Worm (Caenorhabditis elegans) whole organism, dauer: Measurements from ENCODE around the gene clec-139.

Experiments
- unc-62 ChIP-seq: sonication (generic microtip); optimal IDR thresholded peaks from 2 replicates; lab custom pipeline; 2017; ENCODE audit warnings: missing biosample characterization, missing genetic modification reagents, missing genetic modification characterization

clec-139 gene

ce11 chrII:4621650-4622049 is at the start of gene clec-139:
Gene clec-139, minus strand, starts transcription at chrII:4621750.
- no peak for TF ChIP-seq unc-62

ce11 chrII:4667572-4667971 is 46.0 kb upstream of the clec-139 start, which contains the start of gene fut-5:
Gene fut-5, minus strand, starts transcription at chrII:4667672.
- TF ChIP-seq unc-62: no peak

ce11 chrII:4665359-4665758 is 43.8 kb upstream of the clec-139 start, which contains the start of gene T05A7.11:
Gene T05A7.11, minus strand, starts transcription at chrII:4665459.
- no peak for TF ChIP-seq unc-62

- no peak for TF ChIP-seq unc-62
These were observed 41.6 kb upstream of the clec-139 start, which contains the start of gene T05A7.12 for ce11 chrII:4663186-4663585. Gene T05A7.12, minus strand, starts transcription at chrII:4663286.

- no peak for TF ChIP-seq unc-62
These were observed 39.7 kb upstream of the clec-139 start, which contains the start of gene T05A7.13 for ce11 chrII:4661278-4661677. Gene T05A7.13, minus strand, starts transcription at chrII:4661378.

ce11 chrII:4658245-4658644 is 36.7 kb upstream of the clec-139 start:
- TF ChIP-seq unc-62: no peak

- TF ChIP-seq unc-62: no peak
These were observed 35.8 kb upstream of the clec-139 start for ce11 chrII:4657370-4657769.

- TF ChIP-seq unc-62: no peak
These were observed 34.3 kb upstream of the clec-139 start, which contains the start of gene fut-6 for ce11 chrII:4655834-4656233. Gene fut-6, minus strand, starts transcription at chrII:4655934.

- TF ChIP-seq unc-62: no peak
These were observed 28.5 kb upstream of the clec-139 start for ce11 chrII:4650072-4650471.

- TF ChIP-seq unc-62: no peak
These were observed 27.2 kb upstream of the clec-139 start, which contains the start of gene lgc-27 for ce11 chrII:4648785-4649184. Gene lgc-27, plus strand, starts transcription at chrII:4649085.

ce11 chrII:4640748-4641147 is 19.2 kb upstream of the clec-139 start:
- no peak for TF ChIP-seq unc-62

ce11 chrII:4638891-4639290 is 17.3 kb upstream of the clec-139 start:
- TF ChIP-seq unc-62: no peak

- TF ChIP-seq unc-62: no peak
These were observed 16.7 kb upstream of the clec-139 start, which contains the start of gene che-10 for ce11 chrII:4638241-4638640. Gene che-10, minus strand, starts transcription at chrII:4638341.

- no peak for TF ChIP-seq unc-62
These were observed 9.9 kb upstream of the clec-139 start for ce11 chrII:4631479-4631878.

ce11 chrII:4626606-4627005 is 5.1 kb upstream of the clec-139 start, which contains the start of gene F35D11.1:
Gene F35D11.1, plus strand, starts transcription at chrII:4626906.
- no peak for TF ChIP-seq unc-62

ce11 chrII:4619700-4620099 is 1.9 kb downstream of the clec-139 start, which contains the start of gene clec-138:
Gene clec-138, minus strand, starts transcription at chrII:4619800.
- TF ChIP-seq unc-62: no peak

- no peak for TF ChIP-seq unc-62
These were observed 3.6 kb downstream of the clec-139 start, which contains the start of gene clec-137 for ce11 chrII:4617990-4618389. Gene clec-137, minus strand, starts transcription at chrII:4618090.

- TF ChIP-seq unc-62: no peak
These were observed 5.1 kb downstream of the clec-139 start, which contains the start of gene clec-136 for ce11 chrII:4616443-4616842. Gene clec-136, minus strand, starts transcription at chrII:4616543.

ce11 chrII:4612694-4613093 is 8.9 kb downstream of the clec-139 start, which contains the start of gene pqn-35:
Gene pqn-35, plus strand, starts transcription at chrII:4612994.
- no peak for TF ChIP-seq unc-62
